Worm (Caenorhabditis elegans) whole organism, L3 larva: ENCODE data around the gene C15B12.4.
A peak's percentile ranks its signal among the peaks of the same experiment; 100 is the strongest.

Source experiments
- ceh-16 ChIP-seq: sonication (generic microtip); optimal IDR thresholded peaks from 2 replicates; lab custom pipeline; 2017; ENCODE audit warnings: missing biosample characterization, missing genetic modification characterization
- egl-5 ChIP-seq: fragments of 150-350 bp; optimal IDR thresholded peaks from 2 replicates; lab custom pipeline; 2017; ENCODE audit warnings: missing biosample characterization, missing genetic modification reagents, missing genetic modification characterization, inconsistent platforms
- elt-1 ChIP-seq: fragments of 150-350 bp; optimal IDR thresholded peaks from 2 replicates; lab custom pipeline; 2014; ENCODE audit warnings: missing biosample characterization, missing genetic modification characterization
- elt-2 ChIP-seq: sonication (generic microtip); optimal IDR thresholded peaks from 2 replicates; lab custom pipeline; 2016; ENCODE audit warnings: missing genetic modification reagents, mild to moderate bottlenecking, missing genetic modification characterization, missing compliant biosample characterization
- fkh-2 ChIP-seq: fragments of 150-350 bp; optimal IDR thresholded peaks from 2 replicates; lab custom pipeline; 2014; ENCODE audit warnings: missing biosample characterization, missing genetic modification reagents, missing genetic modification characterization
- hmg-11 ChIP-seq: sonication (generic microtip); optimal IDR thresholded peaks from 2 replicates; lab custom pipeline; 2016; ENCODE audit warnings: missing genetic modification characterization, missing compliant biosample characterization
- jun-1 ChIP-seq: fragments of 150-350 bp; optimal IDR thresholded peaks from 2 replicates; lab custom pipeline; 2014; ENCODE audit warnings: missing biosample characterization, missing genetic modification reagents, missing genetic modification characterization
- lin-39 ChIP-seq: fragments of 150-350 bp; optimal IDR thresholded peaks from 2 replicates; lab custom pipeline; 2018; ENCODE audit warnings: missing biosample characterization, missing genetic modification reagents, missing genetic modification characterization
- lsy-12 ChIP-seq: sonication (generic microtip); optimal IDR thresholded peaks from 2 replicates; lab custom pipeline; 2016; ENCODE audit warnings: mild to moderate bottlenecking, missing genetic modification characterization, missing compliant biosample characterization
- nfya-1 ChIP-seq: sonication (generic microtip); optimal IDR thresholded peaks from 2 replicates; lab custom pipeline; 2017; ENCODE audit warnings: missing genetic modification characterization, mild to moderate bottlenecking, missing compliant biosample characterization, antibody characterized with exemption, moderate library complexity; ENCODE audit not compliant: insufficient read depth
- nhr-11 ChIP-seq: fragments of 150-350 bp; optimal IDR thresholded peaks from 2 replicates; lab custom pipeline; 2014; ENCODE audit warnings: missing biosample characterization, missing genetic modification characterization
- nhr-12 ChIP-seq: fragments of 150-350 bp; optimal IDR thresholded peaks from 2 replicates; lab custom pipeline; 2014; ENCODE audit warnings: missing biosample characterization, missing genetic modification characterization
- nhr-23 ChIP-seq: fragments of 150-350 bp; optimal IDR thresholded peaks from 2 replicates; lab custom pipeline; 2014; ENCODE audit warnings: missing biosample characterization, missing genetic modification reagents, missing genetic modification characterization
- nhr-28 ChIP-seq: fragments of 150-350 bp; optimal IDR thresholded peaks from 2 replicates; lab custom pipeline; 2014; ENCODE audit warnings: missing biosample characterization, missing genetic modification characterization
- nhr-43 ChIP-seq: sonication (generic microtip); optimal IDR thresholded peaks from 2 replicates; lab custom pipeline; 2016; ENCODE audit warnings: mild to moderate bottlenecking, missing genetic modification characterization, missing compliant biosample characterization; ENCODE audit not compliant: poor library complexity, severe bottlenecking
- nhr-77 ChIP-seq: fragments of 150-350 bp; optimal IDR thresholded peaks from 2 replicates; lab custom pipeline; 2014; ENCODE audit warnings: missing biosample characterization, missing genetic modification characterization
- pqm-1 ChIP-seq: fragments of 150-350 bp; optimal IDR thresholded peaks from 2 replicates; lab custom pipeline; 2017; ENCODE audit warnings: missing biosample characterization, missing genetic modification characterization, inconsistent platforms
- sea-2 ChIP-seq: fragments of 150-350 bp; sonication (generic microtip); optimal IDR thresholded peaks from 4 replicates; lab custom pipeline; 2014; ENCODE audit warnings: missing biosample characterization, missing genetic modification reagents, missing genetic modification characterization
- skn-1 ChIP-seq: fragments of 150-350 bp; optimal IDR thresholded peaks from 2 replicates; lab custom pipeline; 2014; ENCODE audit warnings: missing biosample characterization, missing genetic modification characterization
- tbx-2 ChIP-seq: sonication (generic microtip); optimal IDR thresholded peaks from 2 replicates; lab custom pipeline; 2016; ENCODE audit warnings: mild to moderate bottlenecking, missing genetic modification characterization, missing compliant biosample characterization
- unc-62 ChIP-seq: fragments of 150-350 bp; sonication (generic microtip); optimal IDR thresholded peaks from 4 replicates; lab custom pipeline; 2014; ENCODE audit warnings: missing biosample characterization, missing genetic modification reagents, missing genetic modification characterization
- ztf-11 ChIP-seq: fragments of 150-350 bp; optimal IDR thresholded peaks from 2 replicates; lab custom pipeline; 2014; ENCODE audit warnings: missing biosample characterization, missing genetic modification characterization

C15B12.4 gene

ce11 chrX:6435812-6436211, 37.7 kb downstream of the C15B12.4 start:
- no peak for TF ChIP-seq pqm-1 (tag; lab: Kevin White, UChicago)

ce11 chrX:6433688-6434087, 39.9 kb downstream of the C15B12.4 start, which contains the start of gene K10C2.2:
Gene K10C2.2 (minus strand): TSS chrX:6433788.
- TF ChIP-seq elt-1 (tag; lab: Kevin White, UChicago) = no peak
- TF ChIP-seq nhr-12 (tag; lab: Kevin White, UChicago) = no peak
- no peak for TF ChIP-seq fkh-2 (tag; lab: Kevin White, UChicago)
- TF ChIP-seq elt-2 (tag; lab: Kevin White, UChicago) = no peak
- no peak for TF ChIP-seq nhr-43
- no peak for TF ChIP-seq nhr-28 (tag; lab: Kevin White, UChicago)
- no peak for TF ChIP-seq tbx-2 (tag; lab: Kevin White, UChicago)
- TF ChIP-seq ceh-16 (tag; lab: Kevin White, UChicago) = no peak
- TF ChIP-seq nhr-11 (tag; lab: Kevin White, UChicago) = no peak
- TF ChIP-seq lsy-12 = no peak
- TF ChIP-seq unc-62 (GFP tag; lab: Kevin White, UChicago) = no peak

DNA sequence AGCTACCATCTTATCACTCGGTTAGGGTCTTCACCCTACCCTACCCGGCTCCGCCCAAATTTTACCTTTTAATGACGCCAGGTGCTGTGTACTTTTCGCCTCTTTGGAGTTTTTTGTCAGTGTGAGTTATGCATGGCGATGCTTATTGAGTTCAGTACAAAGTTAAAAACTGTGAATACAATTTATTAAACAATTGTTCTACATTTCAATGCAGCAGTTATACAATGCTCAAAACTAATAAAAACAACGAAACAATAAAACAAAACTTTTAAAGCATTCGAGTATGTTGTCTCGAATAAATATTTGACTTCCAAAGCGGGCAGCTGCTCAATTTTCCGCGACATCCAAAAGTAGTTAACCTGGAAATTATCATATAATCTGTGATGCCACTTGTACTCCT, 43.0 kb downstream of the C15B12.4 start, which contains the start of gene ctsa-2:
ctsa-2 (minus strand) TSS at position 101 of the 400 bp plus-strand sequence.
- TF ChIP-seq elt-2 (tag; lab: Kevin White, UChicago) (peak; percentile 4), ceh-16 (tag; lab: Kevin White, UChicago) (no peak)
- TF ChIP-seq, all 47 proteins: peak for 1

- TF ChIP-seq ztf-11 (tag; lab: Kevin White, UChicago) = no peak
- TF ChIP-seq jun-1 (tag; lab: Kevin White, UChicago) = no peak
- peak; percentile 84 for TF ChIP-seq pqm-1 (tag; lab: Kevin White, UChicago)
- peak; percentile 85 for TF ChIP-seq elt-2 (tag; lab: Kevin White, UChicago)
- TF ChIP-seq lsy-12 = no peak
- TF ChIP-seq, all 47 proteins: peak for 2
These were observed 44.0 kb downstream of the C15B12.4 start for ce11 chrX:6429552-6429951.

DNA sequence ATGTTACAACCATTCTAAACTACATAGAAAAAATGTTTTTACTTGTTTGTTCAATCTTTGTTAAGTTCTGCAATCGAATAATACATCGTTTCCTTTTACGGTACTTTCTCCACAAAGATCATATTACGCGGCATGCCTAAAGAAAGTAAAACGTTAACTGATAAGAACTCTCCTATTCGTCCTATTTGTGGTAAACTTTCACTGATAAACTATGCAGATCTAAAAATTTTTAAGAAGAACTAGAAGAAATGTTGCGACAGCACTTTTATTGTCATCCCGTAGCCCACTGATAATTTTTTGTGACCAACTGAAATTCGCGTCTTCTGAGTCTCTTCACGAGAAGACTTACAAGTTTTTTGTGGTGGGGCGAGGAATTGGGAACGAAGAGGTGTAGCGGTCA, 46.4 kb downstream of the C15B12.4 start:
- TF ChIP-seq lin-39 (tag; lab: Kevin White, UChicago) (no peak), nhr-28 (tag; lab: Kevin White, UChicago) (no peak), skn-1 (peak; percentile 36), elt-2 (tag; lab: Kevin White, UChicago) (peak; percentile 95), pqm-1 (tag; lab: Kevin White, UChicago) (peak; percentile 97)

DNA sequence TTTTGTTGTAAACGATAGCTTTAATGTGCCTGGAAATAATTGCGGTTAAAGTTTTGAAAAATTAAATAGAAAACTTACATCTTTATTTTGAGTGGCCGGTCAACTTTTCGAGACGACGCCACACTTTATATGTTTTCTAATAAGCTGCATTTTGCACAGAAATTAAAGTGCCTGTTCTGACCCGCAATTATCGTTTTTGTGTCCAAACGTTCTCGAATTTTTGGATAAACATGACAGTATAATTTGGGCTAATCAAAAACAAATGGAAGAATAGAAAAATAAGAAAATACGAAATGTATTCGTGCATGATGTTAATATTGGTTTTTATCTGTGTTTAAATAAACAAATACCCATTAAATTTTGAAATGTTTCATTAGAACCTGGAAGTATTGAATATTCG, 52.9 kb downstream of the C15B12.4 start, which contains the start of gene K10C2.12:
K10C2.12 (minus strand) TSS at position 101 of the 400 bp plus-strand sequence.
- TF ChIP-seq nhr-23 (tag; lab: Kevin White, UChicago) (no peak), hmg-11 (tag; lab: Kevin White, UChicago) (no peak), nfya-1 (tag; lab: Kevin White, UChicago) (no peak), egl-5 (tag; lab: Kevin White, UChicago) (no peak), lsy-12 (no peak), sea-2 (GFP tag; lab: Kevin White, UChicago) (no peak), nhr-12 (tag; lab: Kevin White, UChicago) (no peak), lin-39 (tag; lab: Kevin White, UChicago) (no peak), nhr-77 (tag; lab: Kevin White, UChicago) (no peak)
